Worm (Caenorhabditis elegans): Measurements from ENCODE around the gene sri-73.

ce11 chrV:543169-543568 lies 22.7 kb downstream of the sri-73 start, which contains the start of gene C14C6.3:
- TF ChIP-seq sox-2 (GFP tag; IDR thresholded peaks at IDR 0.05) (no peak), K02D7.2 (tag; optimal IDR thresholded peaks at IDR 0.05) (no peak), nhr-11 (tag; optimal IDR thresholded peaks at IDR 0.05) (no peak), pha-2 (tag; optimal IDR thresholded peaks at IDR 0.05) (no peak), fkh-10 (GFP tag; optimal IDR thresholded peaks at IDR 0.05) (no peak), dmd-4 (tag; optimal IDR thresholded peaks at IDR 0.05; ENCODE audit: borderline replicate concordance) (no peak)
